Worm (Caenorhabditis elegans) whole organism, early embryonic: Measurements from ENCODE around the gene fipr-9.

ENCODE experiments used
- B0310.2 ChIP-seq: sonication (generic microtip); optimal IDR thresholded peaks from 2 replicates; lab custom pipeline; 2016; ENCODE audit warnings: mild to moderate bottlenecking, missing genetic modification characterization, missing compliant biosample characterization
- F13C5.2 ChIP-seq: sonication (generic microtip); optimal IDR thresholded peaks from 2 replicates; lab custom pipeline; 2017; ENCODE audit warnings: mild to moderate bottlenecking, missing genetic modification characterization, inconsistent platforms, missing compliant biosample characterization
- aly-1 ChIP-seq: sonication (generic microtip); optimal IDR thresholded peaks from 2 replicates; lab custom pipeline; 2016; ENCODE audit warnings: missing genetic modification characterization, missing compliant biosample characterization
- ama-1 ChIP-seq: fragments of 150-350 bp; optimal IDR thresholded peaks from 2 replicates; lab custom pipeline; 2014
- ceh-13 ChIP-seq: fragments of 200-800 bp; sonication (Bioruptor generic); optimal IDR thresholded peaks from 2 replicates; lab custom pipeline; 2018; ENCODE audit warnings: mild to moderate bottlenecking, missing genetic modification characterization, missing compliant biosample characterization
- ceh-36 ChIP-seq: sonication (generic microtip); optimal IDR thresholded peaks from 2 replicates; lab custom pipeline; 2016; ENCODE audit warnings: missing genetic modification characterization, inconsistent platforms, missing compliant biosample characterization
- ets-7 ChIP-seq: sonication (generic microtip); optimal IDR thresholded peaks from 2 replicates; lab custom pipeline; 2016; ENCODE audit warnings: missing genotype, missing genetic modification characterization, missing compliant biosample characterization
- flt-1 ChIP-seq: fragments of 200-800 bp; sonication (Bioruptor generic); IDR thresholded peaks from 2 replicates; pipeline ENCODE4 v1.3.6; 2022; ENCODE audit warnings: missing genetic modification characterization, missing compliant biosample characterization
- hmbx-1 ChIP-seq: sonication (generic microtip); optimal IDR thresholded peaks from 2 replicates; lab custom pipeline; 2016; ENCODE audit warnings: mild to moderate bottlenecking, missing genetic modification characterization, missing compliant biosample characterization
- hmg-4 ChIP-seq: fragments of 200-800 bp; sonication (Bioruptor generic); optimal IDR thresholded peaks from 2 replicates; lab custom pipeline; 2018; ENCODE audit warnings: mild to moderate bottlenecking, missing genetic modification characterization, missing compliant biosample characterization
- hnd-1 ChIP-seq: sonication (generic microtip); optimal IDR thresholded peaks from 2 replicates; lab custom pipeline; 2016; ENCODE audit warnings: missing genetic modification characterization, missing compliant biosample characterization
- pes-1 ChIP-seq: fragments of 200-800 bp; sonication (Bioruptor generic); IDR thresholded peaks from 2 replicates; pipeline ENCODE4 v1.3.6; 2022; ENCODE audit warnings: missing genetic modification reagents, missing genetic modification characterization, missing compliant biosample characterization
- scrt-1 ChIP-seq: fragments of 200-800 bp; sonication (Bioruptor generic); IDR thresholded peaks from 2 replicates; pipeline ENCODE4 v1.3.6; 2022; ENCODE audit warnings: missing genetic modification characterization, missing compliant biosample characterization
- sea-1 ChIP-seq: fragments of 200-800 bp; sonication (Bioruptor generic); conservative IDR thresholded peaks from 2 replicates; pipeline ENCODE4 v1.3.6; 2022; ENCODE audit warnings: missing genetic modification characterization, missing compliant biosample characterization
- tbx-11 ChIP-seq: fragments of 200-800 bp; sonication (Bioruptor generic); IDR thresholded peaks from 2 replicates; pipeline ENCODE4 v1.3.6; 2022; ENCODE audit warnings: missing genetic modification characterization, missing compliant biosample characterization
- tbx-37 ChIP-seq: fragments of 200-800 bp; sonication (Bioruptor generic); conservative IDR thresholded peaks from 2 replicates; pipeline ENCODE4 v1.3.6; 2022; ENCODE audit warnings: missing genetic modification reagents, missing genetic modification characterization, missing compliant biosample characterization
- tra-4 ChIP-seq: sonication (generic microtip); optimal IDR thresholded peaks from 2 replicates; lab custom pipeline; 2017; ENCODE audit warnings: missing genetic modification characterization, missing compliant biosample characterization

The fipr-9 gene

ce11 chrV:10248255-10248979, 27.0 kb downstream of the fipr-9 start, which contains the start of gene akt-1:
Gene akt-1, plus strand, starts transcription at chrV:10248905.
- no peak for TF ChIP-seq flt-1
- no peak for TF ChIP-seq tra-4 (tag; lab: Kevin White, UChicago)
- TF ChIP-seq tbx-11 (GFP tag; lab: Robert Waterston, UW): no peak
- TF ChIP-seq scrt-1 (GFP tag; lab: Robert Waterston, UW): no peak
- TF ChIP-seq ets-7: no peak
- no peak for TF ChIP-seq ceh-13 (GFP tag; lab: Kevin White, UChicago)

ce11 chrV:10249515-10249914, 28.1 kb downstream of the fipr-9 start:
- TF ChIP-seq hmg-4 (GFP tag; lab: Kevin White, UChicago): no peak

- no peak for TF ChIP-seq hmg-4 (GFP tag; lab: Kevin White, UChicago)
- TF ChIP-seq scrt-1 (GFP tag; lab: Robert Waterston, UW): no peak
- no peak for TF ChIP-seq tbx-37
- TF ChIP-seq tra-4 (tag; lab: Kevin White, UChicago): no peak
- TF ChIP-seq F13C5.2 (tag; lab: Kevin White, UChicago): no peak
- TF ChIP-seq ama-1: no peak
- no peak for TF ChIP-seq aly-1 (tag; lab: Kevin White, UChicago)
- TF ChIP-seq B0310.2 (tag; lab: Kevin White, UChicago): no peak
- TF ChIP-seq tbx-11 (GFP tag; lab: Robert Waterston, UW): no peak
- no peak for TF ChIP-seq sea-1 (GFP tag; lab: Robert Waterston, UW)
- TF ChIP-seq ceh-13 (GFP tag; lab: Kevin White, UChicago): no peak
- TF ChIP-seq flt-1: no peak
- no peak for TF ChIP-seq hmbx-1 (tag; lab: Kevin White, UChicago)
Observed at ce11 chrV:10252682-10253081, 31.2 kb downstream of the fipr-9 start.

- no peak for TF ChIP-seq B0310.2 (tag; lab: Kevin White, UChicago)
- TF ChIP-seq hnd-1: no peak
- no peak for TF ChIP-seq scrt-1 (GFP tag; lab: Robert Waterston, UW)
- no peak for TF ChIP-seq ceh-36 (tag; lab: Kevin White, UChicago)
Observed at ce11 chrV:10255005-10255472, 33.6 kb downstream of the fipr-9 start, which contains the start of gene rop-1. Gene rop-1, minus strand, starts transcription at chrV:10255055.

ce11 chrV:10256050-10256449, 34.6 kb downstream of the fipr-9 start, which contains the start of gene nhr-232:
Gene nhr-232, plus strand, starts transcription at chrV:10256170.
- no peak for TF ChIP-seq hmg-4 (GFP tag; lab: Kevin White, UChicago)
- TF ChIP-seq tbx-11 (GFP tag; lab: Robert Waterston, UW): no peak
- TF ChIP-seq hmbx-1 (tag; lab: Kevin White, UChicago): no peak
- no peak for TF ChIP-seq F13C5.2 (tag; lab: Kevin White, UChicago)
- TF ChIP-seq hnd-1: no peak
- TF ChIP-seq tra-4 (tag; lab: Kevin White, UChicago): no peak
- no peak for TF ChIP-seq scrt-1 (GFP tag; lab: Robert Waterston, UW)
- TF ChIP-seq ama-1: no peak
- TF ChIP-seq ceh-36 (tag; lab: Kevin White, UChicago): no peak
- no peak for TF ChIP-seq aly-1 (tag; lab: Kevin White, UChicago)
- no peak for TF ChIP-seq sea-1 (GFP tag; lab: Robert Waterston, UW)
- no peak for TF ChIP-seq tbx-37
- TF ChIP-seq B0310.2 (tag; lab: Kevin White, UChicago): no peak
- TF ChIP-seq flt-1: no peak
- TF ChIP-seq ceh-13 (GFP tag; lab: Kevin White, UChicago): no peak
- no peak for TF ChIP-seq pes-1 (GFP tag; lab: Robert Waterston, UW)
- no peak for TF ChIP-seq ets-7

ce11 chrV:10260460-10260859, 39.0 kb downstream of the fipr-9 start, which contains the start of gene sri-18:
Gene sri-18, minus strand, starts transcription at chrV:10260560.
- TF ChIP-seq hmbx-1 (tag; lab: Kevin White, UChicago) (no peak), ceh-36 (tag; lab: Kevin White, UChicago) (no peak), sea-1 (GFP tag; lab: Robert Waterston, UW) (no peak), hnd-1 (no peak), aly-1 (tag; lab: Kevin White, UChicago) (no peak), tra-4 (tag; lab: Kevin White, UChicago) (no peak), ceh-13 (GFP tag; lab: Kevin White, UChicago) (no peak), F13C5.2 (tag; lab: Kevin White, UChicago) (no peak), B0310.2 (tag; lab: Kevin White, UChicago) (no peak), ama-1 (no peak), tbx-11 (GFP tag; lab: Robert Waterston, UW) (no peak), tbx-37 (no peak), scrt-1 (GFP tag; lab: Robert Waterston, UW) (no peak), hmg-4 (GFP tag; lab: Kevin White, UChicago) (no peak)

ce11 chrV:10265019-10265418, 43.6 kb downstream of the fipr-9 start:
- no peak for TF ChIP-seq tra-4 (tag; lab: Kevin White, UChicago)
- TF ChIP-seq sea-1 (GFP tag; lab: Robert Waterston, UW): no peak

ce11 chrV:10266050-10266449, 44.6 kb downstream of the fipr-9 start:
- TF ChIP-seq hnd-1: no peak
- TF ChIP-seq ceh-36 (tag; lab: Kevin White, UChicago): no peak
- TF ChIP-seq tra-4 (tag; lab: Kevin White, UChicago): no peak
- TF ChIP-seq B0310.2 (tag; lab: Kevin White, UChicago): no peak
- TF ChIP-seq ceh-13 (GFP tag; lab: Kevin White, UChicago): no peak
- TF ChIP-seq pes-1 (GFP tag; lab: Robert Waterston, UW): no peak
- no peak for TF ChIP-seq hmbx-1 (tag; lab: Kevin White, UChicago)
- TF ChIP-seq aly-1 (tag; lab: Kevin White, UChicago): no peak
- TF ChIP-seq sea-1 (GFP tag; lab: Robert Waterston, UW): no peak
- no peak for TF ChIP-seq tbx-37
- TF ChIP-seq flt-1: no peak
- no peak for TF ChIP-seq hmg-4 (GFP tag; lab: Kevin White, UChicago)
- no peak for TF ChIP-seq scrt-1 (GFP tag; lab: Robert Waterston, UW)
- TF ChIP-seq ets-7: no peak
